Worm (Caenorhabditis elegans): Measurements from ENCODE around the gene peli-1.
A peak's percentile ranks its signal among the peaks of the same experiment; 100 is the strongest.
"Not testable (repeated sequence)": the region's sequence is repeated elsewhere in the genome, so short reads cannot be mapped to it uniquely, and the experiment has no call there.

Gene peli-1

ce11 chrV:5705510-5705909, at the start of gene peli-1:
TSS of gene peli-1 (plus strand) at chrV:5705810.
- TF ChIP-seq ama-1 (optimal IDR thresholded peaks at IDR 0.05), result no peak
- no peak for TF ChIP-seq B0310.2 (tag; optimal IDR thresholded peaks at IDR 0.05)
- no peak for TF ChIP-seq ceh-36 (tag; optimal IDR thresholded peaks at IDR 0.05)
- no peak for TF ChIP-seq hmg-4 (GFP tag; optimal IDR thresholded peaks at IDR 0.05)
- TF ChIP-seq tbx-37 (GFP tag; conservative IDR thresholded peaks at IDR 0.05), result no peak
- no peak for TF ChIP-seq aly-1 (tag; optimal IDR thresholded peaks at IDR 0.05)
- no peak for TF ChIP-seq ceh-13 (GFP tag; optimal IDR thresholded peaks at IDR 0.05)
- TF ChIP-seq ets-7 (tag; optimal IDR thresholded peaks at IDR 0.05), result no peak
- TF ChIP-seq hnd-1 (tag; optimal IDR thresholded peaks at IDR 0.05), result no peak
- no peak for TF ChIP-seq F13C5.2 (tag; optimal IDR thresholded peaks at IDR 0.05)
- no peak for TF ChIP-seq scrt-1 (GFP tag; IDR thresholded peaks at IDR 0.05)
- TF ChIP-seq tra-4 (tag; optimal IDR thresholded peaks at IDR 0.05), result no peak
- TF ChIP-seq pes-1 (GFP tag; IDR thresholded peaks at IDR 0.05), result no peak
- TF ChIP-seq flt-1 (GFP tag; IDR thresholded peaks at IDR 0.05), result no peak
- TF ChIP-seq hmbx-1 (tag; optimal IDR thresholded peaks at IDR 0.05), result no peak
- no peak for TF ChIP-seq tbx-11 (GFP tag; IDR thresholded peaks at IDR 0.05)
- TF ChIP-seq sea-1 (GFP tag; conservative IDR thresholded peaks at IDR 0.05), result no peak

- TF ChIP-seq scrt-1 (GFP tag; IDR thresholded peaks at IDR 0.05) (no peak), B0310.2 (tag; optimal IDR thresholded peaks at IDR 0.05) (no peak), tbx-11 (GFP tag; IDR thresholded peaks at IDR 0.05) (no peak), tbx-37 (GFP tag; conservative IDR thresholded peaks at IDR 0.05) (no peak), F13C5.2 (tag; optimal IDR thresholded peaks at IDR 0.05) (no peak), tra-4 (tag; optimal IDR thresholded peaks at IDR 0.05) (no peak), flt-1 (GFP tag; IDR thresholded peaks at IDR 0.05) (no peak)
Observed at ce11 chrV:5660604-5661209, 44.9 kb upstream of the peli-1 start, which contains the start of the genes mut-14 and C14C11.2. TSS of gene mut-14 (minus strand) at chrV:5660704. TSS of gene C14C11.2 (plus strand) at chrV:5661159.

- not testable (repeated sequence) for TF ChIP-seq B0310.2 (tag; optimal IDR thresholded peaks at IDR 0.05); tbx-37 (GFP tag; conservative IDR thresholded peaks at IDR 0.05); hmg-4 (GFP tag; optimal IDR thresholded peaks at IDR 0.05)
Observed at ce11 chrV:5663317-5663716, 42.3 kb upstream of the peli-1 start, which contains the start of gene C14C11.1. TSS of gene C14C11.1 (plus strand) at chrV:5663617.

- TF ChIP-seq ceh-13 (GFP tag; optimal IDR thresholded peaks at IDR 0.05), result no peak
- TF ChIP-seq ets-7 (tag; optimal IDR thresholded peaks at IDR 0.05), result no peak
- no peak for TF ChIP-seq tra-4 (tag; optimal IDR thresholded peaks at IDR 0.05)
- no peak for TF ChIP-seq tbx-37 (GFP tag; conservative IDR thresholded peaks at IDR 0.05)
- no peak for TF ChIP-seq tbx-11 (GFP tag; IDR thresholded peaks at IDR 0.05)
Observed at ce11 chrV:5666036-5666729, 39.4 kb upstream of the peli-1 start, which contains the start of gene C14C11.7. TSS of gene C14C11.7 (minus strand) at chrV:5666086.

- TF ChIP-seq ceh-13 (GFP tag; optimal IDR thresholded peaks at IDR 0.05) (no peak), pes-1 (GFP tag; IDR thresholded peaks at IDR 0.05) (peak; percentile 29; the same call in 1 of the 2 replicates)
Observed at ce11 chrV:5667337-5667736, 38.3 kb upstream of the peli-1 start.

- TF ChIP-seq ets-7 (tag; optimal IDR thresholded peaks at IDR 0.05), result no peak
Observed at ce11 chrV:5668968-5669367, 36.6 kb upstream of the peli-1 start.

- TF ChIP-seq tra-4 (tag; optimal IDR thresholded peaks at IDR 0.05), result no peak
- TF ChIP-seq B0310.2 (tag; optimal IDR thresholded peaks at IDR 0.05), result no peak
- no peak for TF ChIP-seq aly-1 (tag; optimal IDR thresholded peaks at IDR 0.05)
- TF ChIP-seq flt-1 (GFP tag; IDR thresholded peaks at IDR 0.05), result no peak
- TF ChIP-seq hnd-1 (tag; optimal IDR thresholded peaks at IDR 0.05), result no peak
- no peak for TF ChIP-seq scrt-1 (GFP tag; IDR thresholded peaks at IDR 0.05)
- TF ChIP-seq tbx-11 (GFP tag; IDR thresholded peaks at IDR 0.05), result no peak
- no peak for TF ChIP-seq ets-7 (tag; optimal IDR thresholded peaks at IDR 0.05)
- no peak for TF ChIP-seq sea-1 (GFP tag; conservative IDR thresholded peaks at IDR 0.05)
- TF ChIP-seq ceh-36 (tag; optimal IDR thresholded peaks at IDR 0.05), result no peak
- TF ChIP-seq tbx-37 (GFP tag; conservative IDR thresholded peaks at IDR 0.05), result no peak
- TF ChIP-seq hmbx-1 (tag; optimal IDR thresholded peaks at IDR 0.05), result no peak
- no peak for TF ChIP-seq F13C5.2 (tag; optimal IDR thresholded peaks at IDR 0.05)
- TF ChIP-seq pes-1 (GFP tag; IDR thresholded peaks at IDR 0.05), result no peak
- no peak for TF ChIP-seq hmg-4 (GFP tag; optimal IDR thresholded peaks at IDR 0.05)
- TF ChIP-seq ama-1 (optimal IDR thresholded peaks at IDR 0.05), result no peak
- TF ChIP-seq ceh-13 (GFP tag; optimal IDR thresholded peaks at IDR 0.05), result no peak
Observed at ce11 chrV:5672270-5672669, 33.3 kb upstream of the peli-1 start.

ce11 chrV:5676011-5676410, 29.6 kb upstream of the peli-1 start, which contains the start of gene pqn-13:
TSS of gene pqn-13 (minus strand) at chrV:5676111.
- no peak for TF ChIP-seq ceh-36 (tag; optimal IDR thresholded peaks at IDR 0.05)
- no peak for TF ChIP-seq B0310.2 (tag; optimal IDR thresholded peaks at IDR 0.05)
- no peak for TF ChIP-seq hmg-4 (GFP tag; optimal IDR thresholded peaks at IDR 0.05)
- no peak for TF ChIP-seq hmbx-1 (tag; optimal IDR thresholded peaks at IDR 0.05)
- TF ChIP-seq tra-4 (tag; optimal IDR thresholded peaks at IDR 0.05), result no peak
- TF ChIP-seq hnd-1 (tag; optimal IDR thresholded peaks at IDR 0.05), result no peak
